Worm (Caenorhabditis elegans) whole organism, L3 larva: Measurements from ENCODE around the gene kmo-1.

Source experiments
- aly-2 ChIP-seq: fragments of 150-350 bp; optimal IDR thresholded peaks from 2 replicates; lab custom pipeline; 2014; ENCODE audit warnings: missing biosample characterization, missing genetic modification characterization
- ceh-82 ChIP-seq: fragments of 150-350 bp; optimal IDR thresholded peaks from 2 replicates; lab custom pipeline; 2014; ENCODE audit warnings: missing biosample characterization, missing genetic modification characterization
- elt-1 ChIP-seq: fragments of 150-350 bp; optimal IDR thresholded peaks from 2 replicates; lab custom pipeline; 2014; ENCODE audit warnings: missing biosample characterization, missing genetic modification characterization
- lin-15B ChIP-seq: fragments of 150-350 bp; optimal IDR thresholded peaks from 2 replicates; lab custom pipeline; 2014; ENCODE audit warnings: missing biosample characterization, missing genetic modification characterization
- lin-39 ChIP-seq: fragments of 150-350 bp; optimal IDR thresholded peaks from 2 replicates; lab custom pipeline; 2018; ENCODE audit warnings: missing biosample characterization, missing genetic modification reagents, missing genetic modification characterization
- nhr-11 ChIP-seq: fragments of 150-350 bp; optimal IDR thresholded peaks from 2 replicates; lab custom pipeline; 2014; ENCODE audit warnings: missing biosample characterization, missing genetic modification characterization
- nhr-25 ChIP-seq: sonication (generic microtip); optimal IDR thresholded peaks from 2 replicates; lab custom pipeline; 2017; ENCODE audit warnings: missing biosample characterization, missing genetic modification characterization
- tbx-2 ChIP-seq: sonication (generic microtip); optimal IDR thresholded peaks from 2 replicates; lab custom pipeline; 2016; ENCODE audit warnings: mild to moderate bottlenecking, missing genetic modification characterization, missing compliant biosample characterization
- ztf-11 ChIP-seq: fragments of 150-350 bp; optimal IDR thresholded peaks from 2 replicates; lab custom pipeline; 2014; ENCODE audit warnings: missing biosample characterization, missing genetic modification characterization
- ztf-4 ChIP-seq: fragments of 150-350 bp; optimal IDR thresholded peaks from 2 replicates; lab custom pipeline; 2014; ENCODE audit warnings: missing biosample characterization, missing genetic modification characterization

ce11 chrV:12040823-12041606 lies 29.3 kb downstream of the kmo-1 start, which contains the start of the genes kup-1 and F10C2.4:
- TF ChIP-seq lin-15B (tag; lab: Kevin White, UChicago) (peak; percentile 87), ztf-11 (tag; lab: Kevin White, UChicago) (no peak), aly-2 (tag; lab: Kevin White, UChicago) (no peak), elt-1 (tag; lab: Kevin White, UChicago) (no peak), tbx-2 (tag; lab: Kevin White, UChicago) (no peak), ztf-4 (tag; lab: Kevin White, UChicago) (no peak), nhr-11 (tag; lab: Kevin White, UChicago) (no peak), lin-39 (tag; lab: Kevin White, UChicago) (no peak), ceh-82 (tag; lab: Kevin White, UChicago) (no peak), nhr-25 (tag; lab: Kevin White, UChicago) (peak; percentile 36)
